Fruit fly (Drosophila melanogaster): ENCODE measurements around the gene CG9981.

The CG9981 gene

dm6 chrX:16391397-16391796, 13.5 kb downstream of the CG9981 start, which contains the start of the genes TH1 and mei-41 (continued):
- TF ChIP-seq CG15336 (GFP tag; IDR thresholded peaks at IDR 0.05) (peak; percentile 86), svp (GFP tag) (no peak), CG34406 (GFP tag; optimal IDR thresholded peaks at IDR 0.05) (peak; percentile 75), CG6808 (GFP tag; optimal IDR thresholded peaks at IDR 0.05) (no peak), Eip93F (GFP tag; optimal IDR thresholded peaks at IDR 0.05) (peak; percentile 49), Ets96B (tag; optimal IDR thresholded peaks at IDR 0.05) (no peak), CG3032 (tag; optimal IDR thresholded peaks at IDR 0.05) (peak; percentile 90), CG6276 (GFP tag; optimal IDR thresholded peaks at IDR 0.05) (no peak), spab (GFP tag; optimal IDR thresholded peaks at IDR 0.05) (no peak), CG10669 (GFP tag; optimal IDR thresholded peaks at IDR 0.05) (no peak), CG11762 (GFP tag; optimal IDR thresholded peaks at IDR 0.05; ENCODE audit: insufficient read depth) (peak; percentile 16), cyc (GFP tag; optimal IDR thresholded peaks at IDR 0.05) (peak; percentile 70)

dm6 chrX:16385942-16386392, 19.0 kb downstream of the CG9981 start:
- peak; percentile 52 for TF ChIP-seq topi (GFP tag; optimal IDR thresholded peaks at IDR 0.05)
- peak; percentile 57 for TF ChIP-seq esn (GFP tag; optimal IDR thresholded peaks at IDR 0.05)
- peak; percentile 83 for TF ChIP-seq svp (GFP tag)
- TF ChIP-seq CG8319 (GFP tag; optimal IDR thresholded peaks at IDR 0.05) = peak; percentile 7
- peak; percentile 50 for TF ChIP-seq Smox (GFP tag; optimal IDR thresholded peaks at IDR 0.05)
- TF ChIP-seq CG31627 (GFP tag; optimal IDR thresholded peaks at IDR 0.05) = peak; percentile 41
- TF ChIP-seq OdsH (GFP tag; optimal IDR thresholded peaks at IDR 0.05) = peak; percentile 44
- no peak for TF ChIP-seq spab (GFP tag; optimal IDR thresholded peaks at IDR 0.05)
- TF ChIP-seq CG10631 (GFP tag; optimal IDR thresholded peaks at IDR 0.05) = peak; percentile 53
- TF ChIP-seq CG6163 (GFP tag; IDR thresholded peaks at IDR 0.05) = no peak
- peak; percentile 69 for TF ChIP-seq Met (GFP tag; optimal IDR thresholded peaks at IDR 0.05)
- no peak for TF ChIP-seq Sox15 (GFP tag; optimal IDR thresholded peaks at IDR 0.05)
- TF ChIP-seq CG15336 (GFP tag; IDR thresholded peaks at IDR 0.05) = peak; percentile 71
- TF ChIP-seq eg (GFP tag; IDR thresholded peaks at IDR 0.05) = peak; percentile 55; the same call in 1 of the 3 replicates
- TF ChIP-seq CG3032 (tag; optimal IDR thresholded peaks at IDR 0.05) = peak; percentile 32
- no peak for TF ChIP-seq CG6808 (GFP tag; optimal IDR thresholded peaks at IDR 0.05)
- TF ChIP-seq CG11902 (GFP tag; optimal IDR thresholded peaks at IDR 0.05) = no peak
- no peak for TF ChIP-seq vri (GFP tag; optimal IDR thresholded peaks at IDR 0.05)
- no peak for TF ChIP-seq Eip75B (GFP tag; optimal IDR thresholded peaks at IDR 0.05)
- TF ChIP-seq CG34406 (GFP tag; optimal IDR thresholded peaks at IDR 0.05) = peak; percentile 44
- TF ChIP-seq dsx (GFP tag; optimal IDR thresholded peaks at IDR 0.05; ENCODE audit: poor library complexity, severe bottlenecking) = no peak
- TF ChIP-seq Lpt (GFP tag; optimal IDR thresholded peaks at IDR 0.05) = no peak
- TF ChIP-seq Hr39 (GFP tag; optimal IDR thresholded peaks at IDR 0.05) = peak; percentile 30
- peak; percentile 17 for TF ChIP-seq CG10669 (GFP tag; optimal IDR thresholded peaks at IDR 0.05)
- peak; percentile 6 for TF ChIP-seq dac (GFP tag; optimal IDR thresholded peaks at IDR 0.05)
- TF ChIP-seq CG7368 (GFP tag; optimal IDR thresholded peaks at IDR 0.05) = no peak
- TF ChIP-seq CG6276 (GFP tag; optimal IDR thresholded peaks at IDR 0.05) = peak; percentile 58
- peak; percentile 34 for TF ChIP-seq Ets96B (tag; optimal IDR thresholded peaks at IDR 0.05)
- TF ChIP-seq CG32006 (GFP tag; optimal IDR thresholded peaks at IDR 0.05) = peak; percentile 69
- peak; percentile 41 for TF ChIP-seq Sox14 (GFP tag; optimal IDR thresholded peaks at IDR 0.05)
- peak; percentile 14 for TF ChIP-seq fd59A (GFP tag; optimal IDR thresholded peaks at IDR 0.05)
- TF ChIP-seq net (GFP tag; optimal IDR thresholded peaks at IDR 0.05) = peak; percentile 54
- peak; percentile 23 for TF ChIP-seq CG4318 (GFP tag; optimal IDR thresholded peaks at IDR 0.05)
- no peak for TF ChIP-seq pdm3 (GFP tag; optimal IDR thresholded peaks at IDR 0.05)
- TF ChIP-seq fkh (GFP tag; optimal IDR thresholded peaks at IDR 0.05) = peak; percentile 69
- peak; percentile 30 for TF ChIP-seq lz (GFP tag; optimal IDR thresholded peaks at IDR 0.05)
- TF ChIP-seq CG8632 (GFP tag; optimal IDR thresholded peaks at IDR 0.05) = peak; percentile 40
- peak; percentile 28 for TF ChIP-seq CG11762 (GFP tag; optimal IDR thresholded peaks at IDR 0.05; ENCODE audit: insufficient read depth)
- peak; percentile 10 to 33 for TF ChIP-seq ss (GFP tag; optimal IDR thresholded peaks at IDR 0.05)
- TF ChIP-seq achi (GFP tag; optimal IDR thresholded peaks at IDR 0.05) = peak; percentile 61
- peak; percentile 37 for TF ChIP-seq CG6792 (GFP tag; optimal IDR thresholded peaks at IDR 0.05)
- TF ChIP-seq salr (GFP tag; optimal IDR thresholded peaks at IDR 0.05) = peak in 1 of 2 experiments; percentile 51
- no peak for TF ChIP-seq CG9139 (GFP tag; optimal IDR thresholded peaks at IDR 0.05)
- peak; percentile 86 for TF ChIP-seq Eip78C (GFP tag)
- TF ChIP-seq CG8119 (GFP tag; IDR thresholded peaks at IDR 0.05) = peak; percentile 65; the same call in 2 of the 3 replicates
- peak; percentile 17 for TF ChIP-seq cyc (GFP tag; optimal IDR thresholded peaks at IDR 0.05)
